Fruit fly (Drosophila melanogaster) whole organism, embryonic: ENCODE data around the gene Sdhaf3.

Experiments
- Adf1 ChIP-seq: fragments of 200-800 bp; sonication (Bioruptor generic); IDR thresholded peaks from 2 replicates; pipeline ENCODE4 v1.3.6; 2022; ENCODE audit warnings: missing biosample characterization, missing genetic modification characterization
- Atf-2 ChIP-seq: fragments of 200-800 bp; sonication (Bioruptor generic); optimal IDR thresholded peaks from 2 replicates; lab custom pipeline; 2016; ENCODE audit warnings: missing biosample characterization, missing genetic modification characterization
- CG10431 ChIP-seq: fragments of 200-800 bp; sonication (Bioruptor generic); optimal IDR thresholded peaks from 3 replicates; lab custom pipeline; 2018; ENCODE audit warnings: missing biosample characterization, mild to moderate bottlenecking, missing genetic modification characterization
- CG11085 ChIP-seq: fragments of 200-800 bp; sonication (Bioruptor generic); IDR thresholded peaks from 2 replicates; pipeline ENCODE4 v1.3.6; 2022; ENCODE audit warnings: missing biosample characterization, missing genetic modification characterization
- CG11093 ChIP-seq: fragments of 200-800 bp; sonication (Bioruptor generic); IDR thresholded peaks from 3 replicates; pipeline ENCODE4 v1.3.6; 2022; ENCODE audit warnings: missing biosample characterization, missing genetic modification characterization
- CG11560 ChIP-seq: fragments of 200-800 bp; sonication (Bioruptor generic); IDR thresholded peaks from 3 replicates; pipeline ENCODE4 v1.3.6; 2022; ENCODE audit warnings: missing biosample characterization, missing genetic modification characterization
- CG11695 ChIP-seq: fragments of 200-800 bp; sonication (Bioruptor generic); IDR thresholded peaks from 3 replicates; pipeline ENCODE4 v1.3.6; 2022; ENCODE audit warnings: missing biosample characterization, missing genetic modification characterization
- CG13894 ChIP-seq: fragments of 200-800 bp; sonication (Bioruptor generic); optimal IDR thresholded peaks from 3 replicates; lab custom pipeline; 2018; ENCODE audit warnings: missing biosample characterization, mild to moderate bottlenecking, missing genetic modification characterization, moderate library complexity
- CG1603 ChIP-seq: fragments of 200-800 bp; sonication (Bioruptor generic); optimal IDR thresholded peaks from 2 replicates; lab custom pipeline; 2019; ENCODE audit warnings: missing biosample characterization, mild to moderate bottlenecking, missing genetic modification characterization, moderate library complexity
- CG16815 ChIP-seq: fragments of 200-800 bp; sonication (Bioruptor generic); optimal IDR thresholded peaks from 3 replicates; lab custom pipeline; 2017; ENCODE audit warnings: missing biosample characterization, mild to moderate bottlenecking, missing genetic modification characterization
- CG16863 ChIP-seq: fragments of 200-800 bp; sonication (Bioruptor generic); optimal IDR thresholded peaks from 3 replicates; lab custom pipeline; 2016; ENCODE audit warnings: missing biosample characterization, missing genetic modification characterization
- CG17568 ChIP-seq: fragments of 200-800 bp; sonication (Bioruptor generic); optimal IDR thresholded peaks from 2 replicates; lab custom pipeline; 2018; ENCODE audit warnings: missing biosample characterization, mild to moderate bottlenecking, missing genetic modification characterization, moderate library complexity
- CG2116 ChIP-seq: fragments of 200-800 bp; sonication (Bioruptor generic); optimal IDR thresholded peaks from 3 replicates; lab custom pipeline; 2018; ENCODE audit warnings: missing biosample characterization, mild to moderate bottlenecking, missing genetic modification characterization
- CG31365 ChIP-seq: fragments of 200-800 bp; sonication (Bioruptor generic); optimal IDR thresholded peaks from 2 replicates; lab custom pipeline; 2018; ENCODE audit warnings: missing biosample characterization, mild to moderate bottlenecking, missing genetic modification characterization
- CG3281 ChIP-seq: fragments of 200-800 bp; sonication (Bioruptor generic); optimal IDR thresholded peaks from 3 replicates; lab custom pipeline; 2017; ENCODE audit warnings: missing biosample characterization, mild to moderate bottlenecking, missing genetic modification characterization
- CG3407 ChIP-seq: fragments of 200-800 bp; sonication (Bioruptor generic); optimal IDR thresholded peaks from 2 replicates; lab custom pipeline; 2018; ENCODE audit warnings: missing biosample characterization, mild to moderate bottlenecking, missing genetic modification characterization
- CG3995 ChIP-seq: fragments of 200-800 bp; sonication (Bioruptor generic); optimal IDR thresholded peaks from 3 replicates; lab custom pipeline; 2016; ENCODE audit warnings: missing biosample characterization, missing genetic modification characterization
- CG6689 ChIP-seq: fragments of 200-800 bp; sonication (Bioruptor generic); IDR thresholded peaks from 2 replicates; pipeline ENCODE4 v1.3.6; 2022; ENCODE audit warnings: missing biosample characterization, missing genetic modification characterization
- CG7928 ChIP-seq: fragments of 200-800 bp; sonication (Bioruptor generic); optimal IDR thresholded peaks from 2 replicates; lab custom pipeline; 2017; ENCODE audit warnings: missing biosample characterization, mild to moderate bottlenecking, missing genetic modification characterization
- CG7987 ChIP-seq: fragments of 200-800 bp; sonication (Bioruptor generic); optimal IDR thresholded peaks from 2 replicates; lab custom pipeline; 2018; ENCODE audit warnings: missing biosample characterization, mild to moderate bottlenecking, missing genetic modification characterization, moderate library complexity
- CG8281 ChIP-seq: fragments of 200-800 bp; sonication (Bioruptor generic); optimal IDR thresholded peaks from 2 replicates; lab custom pipeline; 2018; ENCODE audit warnings: missing biosample characterization, mild to moderate bottlenecking, missing genetic modification characterization, moderate library complexity
- CG8924 ChIP-seq: fragments of 200-800 bp; optimal IDR thresholded peaks from 3 replicates; lab custom pipeline; 2019; ENCODE audit warnings: missing biosample characterization, mild to moderate bottlenecking, missing genetic modification characterization, moderate library complexity
- CG9727 ChIP-seq: fragments of 200-800 bp; sonication (Bioruptor generic); optimal IDR thresholded peaks from 3 replicates; lab custom pipeline; 2017; ENCODE audit warnings: missing biosample characterization, mild to moderate bottlenecking, missing genetic modification characterization
- CG9932 ChIP-seq: fragments of 200-800 bp; sonication (Bioruptor generic); IDR thresholded peaks from 2 replicates; pipeline ENCODE4 v1.3.6; 2022; ENCODE audit warnings: missing biosample characterization, missing genetic modification characterization
- CHES-1-like ChIP-seq: fragments of 200-800 bp; sonication (Bioruptor generic); optimal IDR thresholded peaks from 2 replicates; lab custom pipeline; 2016; ENCODE audit warnings: missing biosample characterization, missing genetic modification characterization
- Fer1 ChIP-seq: fragments of 200-800 bp; sonication (Bioruptor generic); optimal IDR thresholded peaks from 2 replicates; lab custom pipeline; 2017; ENCODE audit warnings: missing biosample characterization, mild to moderate bottlenecking, missing genetic modification characterization
- H15 ChIP-seq: fragments of 200-800 bp; sonication (Bioruptor generic); IDR thresholded peaks from 3 replicates; pipeline ENCODE4 v1.3.6; 2022; ENCODE audit warnings: missing biosample characterization, missing genetic modification characterization
- Hmx ChIP-seq: fragments of 200-800 bp; sonication (Bioruptor generic); optimal IDR thresholded peaks from 2 replicates; lab custom pipeline; 2016; ENCODE audit warnings: missing biosample characterization, missing genetic modification characterization
- Jarid2 ChIP-seq: fragments of 200-800 bp; sonication (Bioruptor generic); optimal IDR thresholded peaks from 3 replicates; lab custom pipeline; 2017; ENCODE audit warnings: mild to moderate bottlenecking, missing biosample characterization, missing genetic modification reagents, missing genetic modification characterization
- Kr ChIP-seq: fragments of 200-800 bp; sonication (Bioruptor generic); optimal IDR thresholded peaks from 2 replicates; lab custom pipeline; 2017; ENCODE audit warnings: missing biosample characterization, mild to moderate bottlenecking, missing genetic modification characterization
- Lpt ChIP-seq: fragments of >200 bp; optimal IDR thresholded peaks from 2 replicates; lab custom pipeline; 2018; ENCODE audit warnings: missing biosample characterization, missing genetic modification characterization
- MESR4 ChIP-seq: fragments of 200-800 bp; sonication (Bioruptor generic); optimal IDR thresholded peaks from 2 replicates; lab custom pipeline; 2018; ENCODE audit warnings: missing biosample characterization, mild to moderate bottlenecking, missing genetic modification characterization, moderate library complexity
- Opbp ChIP-seq: fragments of 200-800 bp; sonication (Bioruptor generic); IDR thresholded peaks from 3 replicates; pipeline ENCODE4 v1.3.6; 2022; ENCODE audit warnings: missing biosample characterization, missing genetic modification characterization; ENCODE audit not compliant: partially characterized antibody
- Poxn ChIP-seq: fragments of 200-800 bp; sonication (Bioruptor generic); IDR thresholded peaks from 2 replicates; pipeline ENCODE4 v1.3.6; 2022; ENCODE audit warnings: missing biosample characterization, missing genetic modification characterization
- Usf ChIP-seq: fragments of 200-800 bp; sonication (Bioruptor generic); optimal IDR thresholded peaks from 2 replicates; lab custom pipeline; 2017; ENCODE audit warnings: missing genotype, missing biosample characterization, missing genetic modification characterization
- abd-A ChIP-seq: fragments of 200-800 bp; sonication (Bioruptor generic); optimal IDR thresholded peaks from 3 replicates; lab custom pipeline; 2019; ENCODE audit warnings: missing biosample characterization, mild to moderate bottlenecking, missing genetic modification characterization, moderate library complexity
- dati ChIP-seq: fragments of 200-800 bp; sonication (Bioruptor generic); IDR thresholded peaks from 2 replicates; pipeline ENCODE4 v1.3.6; 2022; ENCODE audit warnings: missing biosample characterization, missing genetic modification characterization
- dmrt99B ChIP-seq: fragments of 200-800 bp; sonication (Bioruptor generic); optimal IDR thresholded peaks from 2 replicates; lab custom pipeline; 2018; ENCODE audit warnings: missing biosample characterization, mild to moderate bottlenecking, missing genetic modification characterization, moderate library complexity
- fd102C ChIP-seq: fragments of 200-800 bp; sonication (Bioruptor generic); optimal IDR thresholded peaks from 2 replicates; lab custom pipeline; 2018; ENCODE audit warnings: missing biosample characterization, mild to moderate bottlenecking, missing genetic modification characterization, moderate library complexity
- gsb-n ChIP-seq: fragments of 200-800 bp; sonication (Bioruptor generic); optimal IDR thresholded peaks from 3 replicates; lab custom pipeline; 2018; ENCODE audit warnings: missing biosample characterization, mild to moderate bottlenecking, missing genetic modification characterization
- ham ChIP-seq: fragments of 200-800 bp; sonication (Bioruptor generic); IDR thresholded peaks from 2 replicates; pipeline ENCODE4 v1.3.6; 2022; ENCODE audit warnings: missing biosample characterization, missing genetic modification characterization
- ind ChIP-seq: fragments of 200-800 bp; sonication (Bioruptor generic); optimal IDR thresholded peaks from 3 replicates; lab custom pipeline; 2016; ENCODE audit warnings: missing biosample characterization, missing genetic modification characterization
- klu ChIP-seq: fragments of 200-800 bp; sonication (Bioruptor generic); IDR thresholded peaks from 2 replicates; pipeline ENCODE4 v1.3.6; 2022; ENCODE audit warnings: missing biosample characterization, missing genetic modification characterization
- p53 ChIP-seq: fragments of 200-800 bp; sonication (Bioruptor generic); optimal IDR thresholded peaks from 2 replicates; lab custom pipeline; 2016; ENCODE audit warnings: missing biosample characterization, missing genetic modification characterization
- ranshi ChIP-seq: fragments of 200-800 bp; sonication (Bioruptor generic); IDR thresholded peaks from 2 replicates; pipeline ENCODE4 v1.3.6; 2022; ENCODE audit warnings: missing biosample characterization, missing genetic modification characterization
- ro ChIP-seq: fragments of 200-800 bp; sonication (Bioruptor generic); IDR thresholded peaks from 2 replicates; pipeline ENCODE4 v1.3.6; 2022; ENCODE audit warnings: missing biosample characterization, missing genetic modification characterization
- so ChIP-seq: fragments of 200-800 bp; sonication (Bioruptor generic); IDR thresholded peaks from 3 replicates; pipeline ENCODE4 v1.3.6; 2022; ENCODE audit warnings: missing biosample characterization, missing genetic modification characterization
- ssp ChIP-seq: fragments of 200-800 bp; sonication (Bioruptor generic); IDR thresholded peaks from 2 replicates; pipeline ENCODE4 v1.3.6; 2022; ENCODE audit warnings: missing biosample characterization, missing genetic modification characterization
- vnd ChIP-seq: fragments of 200-800 bp; sonication (Bioruptor generic); IDR thresholded peaks from 3 replicates; pipeline ENCODE4 v1.3.6; 2022; ENCODE audit warnings: missing biosample characterization, missing genetic modification characterization; ENCODE audit not compliant: partially characterized antibody

Gene Sdhaf3

DNA sequence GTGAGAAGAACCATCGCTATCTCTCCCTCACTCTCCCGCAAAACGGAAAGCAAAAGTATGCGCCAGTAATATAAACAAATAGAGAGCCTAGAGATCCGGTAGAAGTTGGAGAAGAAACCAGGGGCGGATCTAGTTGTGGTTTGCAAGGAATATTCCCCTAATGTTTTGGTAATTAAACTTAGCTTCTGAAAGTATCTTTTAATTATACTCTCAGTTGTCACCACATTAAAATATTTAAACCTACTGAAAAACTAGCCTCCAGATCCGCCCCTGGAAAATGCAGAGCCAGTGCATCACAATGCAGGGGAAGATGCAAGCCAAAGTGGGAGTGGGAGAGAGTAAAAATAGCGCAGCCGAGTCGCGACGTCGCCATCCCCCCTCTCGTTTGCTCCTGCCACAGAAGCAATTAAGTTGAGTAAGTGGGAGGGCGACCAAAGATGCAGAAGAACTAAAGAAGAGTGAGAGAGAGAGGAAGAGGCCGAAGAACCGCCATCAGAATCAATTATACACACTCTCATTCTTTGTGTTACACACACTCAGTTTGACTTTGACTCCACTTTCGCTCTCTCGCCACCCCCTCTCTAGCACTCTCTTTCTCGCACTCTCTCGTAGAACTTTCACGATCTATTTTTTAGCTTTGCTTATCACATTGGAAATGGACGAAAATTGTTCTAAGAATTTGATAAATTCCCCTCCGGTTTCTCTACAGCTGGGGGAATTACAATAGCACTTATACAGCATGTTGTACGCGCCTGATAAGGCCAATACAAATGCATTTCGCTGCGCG lies 32.9 kb downstream of the Sdhaf3 start (continued):
- TF ChIP-seq vnd (GFP tag; lab: Robert Waterston, UW) (peak; percentile 12; the same call in 1 of the 3 replicates), abd-A (tag; lab: Kevin White, UChicago) (no peak), Usf (GFP tag; lab: Kevin White, UChicago) (peak; percentile 92), CG11560 (tag; lab: Robert Waterston, UW) (peak; percentile 81), Poxn (peak; percentile 49; the same call in 1 of the 2 replicates), ind (GFP tag; lab: Kevin White, UChicago) (peak; percentile 94), ham (GFP tag; lab: Robert Waterston, UW) (0 out of 2 replicates have a peak, but pooled peaks have one; percentile 43), CG31365 (tag; lab: Kevin White, UChicago) (peak; percentile 75), Fer1 (peak; percentile 45), klu (peak; percentile 77), Hmx (GFP tag; lab: Kevin White, UChicago) (peak; percentile 34), CG8924 (tag; lab: Kevin White, UChicago) (peak; percentile 95), Opbp (GFP tag; lab: Robert Waterston, UW) (peak; percentile 92), gsb-n (tag; lab: Kevin White, UChicago) (peak; percentile 93), dmrt99B (tag; lab: Kevin White, UChicago) (peak; percentile 96), CG16815 (GFP tag; lab: Kevin White, UChicago) (peak; percentile 96), CG17568 (GFP tag; lab: Kevin White, UChicago) (peak; percentile 72), ranshi (GFP tag; lab: Robert Waterston, UW) (peak; percentile 95; the same call in 1 of the 2 replicates), dati (GFP tag; lab: Robert Waterston, UW) (peak; percentile 95), ssp (GFP tag; lab: Robert Waterston, UW) (peak; percentile 86), Jarid2 (peak; percentile 70), CG1603 (tag; lab: Kevin White, UChicago) (peak; percentile 97), CG11093 (GFP tag; lab: Robert Waterston, UW) (peak; percentile 94), MESR4 (GFP tag; lab: Kevin White, UChicago) (peak; percentile 19), CG9932 (GFP tag; lab: Robert Waterston, UW) (peak; percentile 78), ro (GFP tag; lab: Robert Waterston, UW) (peak; percentile 86), CG7928 (GFP tag; lab: Kevin White, UChicago) (peak; percentile 36), CG6689 (GFP tag; lab: Robert Waterston, UW) (peak; percentile 93), CG7987 (GFP tag; lab: Kevin White, UChicago) (peak; percentile 71), Lpt (GFP tag; lab: Kevin White, UChicago) (no peak), CG10431 (GFP tag; lab: Kevin White, UChicago) (peak; percentile 95), CG8281 (tag; lab: Kevin White, UChicago) (peak; percentile 82), so (peak; percentile 85), p53 (GFP tag; lab: Kevin White, UChicago) (peak; percentile 82), CG3407 (GFP tag; lab: Kevin White, UChicago) (peak; percentile 92), CG16863 (GFP tag; lab: Kevin White, UChicago) (peak; percentile 95), fd102C (peak; percentile 26), CG3281 (peak; percentile 67), CG2116 (GFP tag; lab: Kevin White, UChicago) (peak; percentile 43), Adf1 (no peak), Kr (peak; percentile 71), CG11085 (GFP tag; lab: Robert Waterston, UW) (peak; percentile 88), CG3995 (GFP tag; lab: Kevin White, UChicago) (peak; percentile 23), CG13894 (peak; percentile 21), H15 (GFP tag; lab: Robert Waterston, UW) (peak; percentile 96), CG11695 (peak; percentile 79), CHES-1-like (peak; percentile 87), CG9727 (GFP tag; lab: Kevin White, UChicago) (peak; percentile 92), Atf-2 (GFP tag; lab: Kevin White, UChicago) (peak; percentile 87)
